Fruit fly (Drosophila melanogaster) whole organism, embryonic: Measurements from ENCODE around the gene Obp99c.

ENCODE experiments used
- Bdp1 ChIP-seq: fragments of 200-800 bp; sonication (Bioruptor generic); optimal IDR thresholded peaks from 3 replicates; lab custom pipeline; 2016; ENCODE audit warnings: missing biosample characterization, missing genetic modification characterization
- CG13624 ChIP-seq: fragments of 200-800 bp; sonication (Bioruptor generic); optimal IDR thresholded peaks from 2 replicates; lab custom pipeline; 2016; ENCODE audit warnings: missing biosample characterization, missing genetic modification characterization
- CG14441 ChIP-seq: fragments of 200-800 bp; sonication (Bioruptor generic); IDR thresholded peaks from 2 replicates; pipeline ENCODE4 v1.3.6; 2022; ENCODE audit warnings: missing biosample characterization, missing genetic modification characterization
- CG1832 ChIP-seq: fragments of 200-800 bp; sonication (Bioruptor generic); optimal IDR thresholded peaks from 2 replicates; lab custom pipeline; 2017; ENCODE audit warnings: missing biosample characterization, mild to moderate bottlenecking, missing genetic modification characterization, inconsistent platforms
- CG6175 ChIP-seq: fragments of 200-800 bp; sonication (Bioruptor generic); IDR thresholded peaks from 3 replicates; pipeline ENCODE4 v1.3.6; 2022; ENCODE audit warnings: missing biosample characterization, missing genetic modification characterization
- CG6272 ChIP-seq: fragments of 200-800 bp; sonication (Bioruptor generic); IDR thresholded peaks from 2 replicates; pipeline ENCODE4 v1.3.6; 2022; ENCODE audit warnings: missing biosample characterization, missing genetic modification characterization
- D19B ChIP-seq: fragments of 200-800 bp; sonication (Bioruptor generic); optimal IDR thresholded peaks from 2 replicates; lab custom pipeline; 2017; ENCODE audit warnings: missing biosample characterization, mild to moderate bottlenecking, missing genetic modification characterization
- Gug ChIP-seq: fragments of 200-800 bp; sonication (Bioruptor generic); IDR thresholded peaks from 4 replicates; pipeline ENCODE4 v1.3.6; 2022; ENCODE audit warnings: missing biosample characterization, missing genetic modification characterization
- PHDP ChIP-seq: fragments of 200-800 bp; sonication (Bioruptor generic); optimal IDR thresholded peaks from 3 replicates; lab custom pipeline; 2018; ENCODE audit warnings: missing biosample characterization, mild to moderate bottlenecking, missing genetic modification characterization, moderate library complexity
- bsh ChIP-seq, 2 experiments: fragments of 200-800 bp; sonication (Bioruptor generic); optimal IDR thresholded peaks; 2 replicates each; lab custom pipeline; 2017 to 2018; ENCODE audit warnings: mild to moderate bottlenecking in 2 of 2, missing biosample characterization in 2 of 2, missing genetic modification characterization in 2 of 2, moderate library complexity in 1 of 2
- stc ChIP-seq: fragments of 200-800 bp; sonication (Bioruptor generic); IDR thresholded peaks from 2 replicates; pipeline ENCODE4 v1.3.6; 2022; ENCODE audit warnings: missing biosample characterization, missing genetic modification characterization

- TF ChIP-seq Gug (no peak), bsh (GFP tag; optimal IDR thresholded peaks at IDR 0.05; lab: Kevin White, UChicago) (no peak), D19B (GFP tag; lab: Kevin White, UChicago) (no peak), PHDP (tag; lab: Kevin White, UChicago) (no peak), CG6175 (GFP tag; lab: Robert Waterston, UW) (no peak), CG6272 (GFP tag; lab: Robert Waterston, UW) (no peak), Bdp1 (GFP tag; lab: Kevin White, UChicago) (no peak), stc (GFP tag; lab: Robert Waterston, UW) (no peak), CG1832 (no peak), CG13624 (GFP tag; lab: Kevin White, UChicago) (no peak), CG14441 (GFP tag; lab: Robert Waterston, UW) (no peak)
These were observed 33.1 kb upstream of the Obp99c start, which contains the start of gene CG34296 for dm6 chr3R:29722238-29722637.
